Worm (Caenorhabditis elegans) whole organism, L4 larva: ENCODE data around the gene K11H3.5.

Experiments
- D1046.2 ChIP-seq: fragments of 200-800 bp; sonication (Bioruptor generic); IDR thresholded peaks from 2 replicates; pipeline ENCODE4 v1.3.6; 2022; ENCODE audit warnings: missing genetic modification characterization, missing compliant biosample characterization
- F49E8.2 ChIP-seq: sonication (generic microtip); optimal IDR thresholded peaks from 2 replicates; lab custom pipeline; 2016; ENCODE audit warnings: missing compliant biosample characterization, mild to moderate bottlenecking, missing genetic modification characterization, borderline replicate concordance
- R02D3.7 ChIP-seq: fragments of 150-350 bp; sonication (generic microtip); optimal IDR thresholded peaks from 3 replicates; lab custom pipeline; 2014; ENCODE audit warnings: missing biosample characterization, missing genetic modification characterization
- Y48G9A.11 ChIP-seq: fragments of 200-800 bp; sonication (Bioruptor generic); IDR thresholded peaks from 2 replicates; pipeline ENCODE4 v1.3.6; 2022; ENCODE audit warnings: missing genetic modification reagents, missing genetic modification characterization, missing compliant biosample characterization
- Y75B8A.6 ChIP-seq: fragments of 200-800 bp; sonication (Bioruptor generic); IDR thresholded peaks from 2 replicates; pipeline ENCODE4 v1.3.6; 2022; ENCODE audit warnings: missing genetic modification reagents, missing genetic modification characterization, missing compliant biosample characterization
- ZK337.2 ChIP-seq: fragments of 200-800 bp; sonication (Bioruptor generic); IDR thresholded peaks from 2 replicates; pipeline ENCODE4 v1.3.6; 2022; ENCODE audit warnings: missing genetic modification reagents, missing genetic modification characterization, missing compliant biosample characterization
- aha-1 ChIP-seq: fragments of 150-350 bp; peaks from one replicate; lab custom pipeline; 2014; ENCODE audit warnings: missing biosample characterization, missing genetic modification characterization
- aly-2 ChIP-seq: sonication (generic microtip); optimal IDR thresholded peaks from 2 replicates; lab custom pipeline; 2018; ENCODE audit warnings: missing biosample characterization, missing genetic modification characterization
- ceh-20 ChIP-seq: fragments of 200-800 bp; sonication (Bioruptor generic); IDR thresholded peaks from 2 replicates; pipeline ENCODE4 v1.3.6; 2022; ENCODE audit warnings: missing genetic modification reagents, missing genetic modification characterization, missing compliant biosample characterization
- ceh-44 ChIP-seq: fragments of 200-800 bp; sonication (Bioruptor generic); IDR thresholded peaks from 2 replicates; pipeline ENCODE4 v1.3.6; 2022; ENCODE audit warnings: missing genetic modification reagents, missing genetic modification characterization, missing compliant biosample characterization
- ctbp-1 ChIP-seq: fragments of 200-800 bp; sonication (Bioruptor generic); IDR thresholded peaks from 2 replicates; pipeline ENCODE4 v1.3.6; 2022; ENCODE audit warnings: missing genetic modification reagents, missing genetic modification characterization, missing compliant biosample characterization
- daf-16 ChIP-seq, 3 experiments: sonication (generic microtip); optimal IDR thresholded peaks; 2 replicates each; lab custom pipeline; 2016 to 2017; ENCODE audit warnings: missing genetic modification characterization in 3 of 3, missing genetic modification reagents in 3 of 3, mild to moderate bottlenecking in 2 of 3, missing compliant biosample characterization in 2 of 3, missing biosample characterization in 1 of 3, moderate library complexity in 1 of 3
- daf-19 ChIP-seq: fragments of 200-800 bp; sonication (Bioruptor generic); conservative IDR thresholded peaks from 2 replicates; pipeline ENCODE4 v1.3.6; 2022; ENCODE audit warnings: missing genetic modification characterization, missing compliant biosample characterization
- duxl-1 ChIP-seq: sonication (generic microtip); optimal IDR thresholded peaks from 2 replicates; lab custom pipeline; 2016; ENCODE audit warnings: mild to moderate bottlenecking, missing genetic modification characterization, moderate library complexity, missing compliant biosample characterization; ENCODE audit not compliant: poor library complexity
- egl-27 ChIP-seq: sonication (generic microtip); optimal IDR thresholded peaks from 3 replicates; lab custom pipeline; 2017; ENCODE audit warnings: missing biosample characterization, missing genetic modification reagents, missing genetic modification characterization
- fkh-10 ChIP-seq: fragments of 150-350 bp; optimal IDR thresholded peaks from 2 replicates; lab custom pipeline; 2014; ENCODE audit warnings: missing biosample characterization, missing genetic modification reagents, missing genetic modification characterization
- fos-1 ChIP-seq: fragments of 150-350 bp; optimal IDR thresholded peaks from 2 replicates; lab custom pipeline; 2014; ENCODE audit warnings: missing biosample characterization, missing genetic modification characterization
- hlh-11 ChIP-seq: fragments of 200-800 bp; sonication (Bioruptor generic); optimal IDR thresholded peaks from 2 replicates; lab custom pipeline; 2018; ENCODE audit warnings: mild to moderate bottlenecking, missing genetic modification characterization, missing compliant biosample characterization
- lsy-2 ChIP-seq, 2 experiments: fragments of 150-350 bp in 1 of 2; sonication (generic microtip) in 1 of 2; optimal IDR thresholded peaks; 2 replicates each; lab custom pipeline; 2014 to 2017; ENCODE audit warnings: missing biosample characterization in 2 of 2, missing genetic modification characterization in 2 of 2
- madf-5 ChIP-seq, 2 experiments: fragments of 200-800 bp; sonication (Bioruptor generic); IDR thresholded peaks; 2 replicates each; pipeline ENCODE4 v1.3.6; 2022; ENCODE audit warnings: missing compliant biosample characterization in 2 of 2, missing genetic modification characterization in 2 of 2
- mdt-29 ChIP-seq: fragments of 200-800 bp; sonication (Bioruptor generic); IDR thresholded peaks from 2 replicates; pipeline ENCODE4 v1.3.6; 2022; ENCODE audit warnings: missing genetic modification reagents, missing genetic modification characterization, missing compliant biosample characterization
- nhr-11 ChIP-seq: fragments of 150-350 bp; optimal IDR thresholded peaks from 2 replicates; lab custom pipeline; 2014; ENCODE audit warnings: missing biosample characterization, missing genetic modification characterization
- nhr-111 ChIP-seq: fragments of 200-800 bp; sonication (Bioruptor generic); optimal IDR thresholded peaks from 2 replicates; lab custom pipeline; 2018; ENCODE audit warnings: mild to moderate bottlenecking, missing genetic modification characterization, missing compliant biosample characterization
- nhr-42 ChIP-seq: fragments of 200-800 bp; sonication (Bioruptor generic); IDR thresholded peaks from 2 replicates; pipeline ENCODE4 v1.3.6; 2022; ENCODE audit warnings: missing genetic modification characterization, missing compliant biosample characterization
- nhr-48 ChIP-seq: sonication (generic microtip); optimal IDR thresholded peaks from 2 replicates; lab custom pipeline; 2016; ENCODE audit warnings: mild to moderate bottlenecking, missing genetic modification characterization, missing compliant biosample characterization
- nhr-6 ChIP-seq: fragments of 150-350 bp; optimal IDR thresholded peaks from 2 replicates; lab custom pipeline; 2014; ENCODE audit warnings: missing biosample characterization, missing genetic modification characterization
- nhr-77 ChIP-seq: fragments of 150-350 bp; optimal IDR thresholded peaks from 2 replicates; lab custom pipeline; 2014; ENCODE audit warnings: missing biosample characterization, missing genetic modification characterization
- pha-4 ChIP-seq, 2 experiments: fragments of 150-350 bp in 1 of 2; fragments of 200-800 bp in 1 of 2; sonication (Bioruptor generic) in 1 of 2; IDR thresholded peaks in 1 of 2; optimal IDR thresholded peaks in 1 of 2; 2 replicates each; pipeline versions ENCODE4 v1.3.6 to Lab custom; 2014 to 2022; ENCODE audit warnings: missing genetic modification characterization in 2 of 2, missing genetic modification reagents in 2 of 2, missing biosample characterization in 1 of 2, missing compliant biosample characterization in 1 of 2
- spr-1 ChIP-seq: sonication (generic microtip); optimal IDR thresholded peaks from 2 replicates; lab custom pipeline; 2016; ENCODE audit warnings: mild to moderate bottlenecking, missing genetic modification characterization, missing compliant biosample characterization
- tag-97 ChIP-seq: fragments of 200-800 bp; sonication (Bioruptor generic); IDR thresholded peaks from 2 replicates; pipeline ENCODE4 v1.3.6; 2022; ENCODE audit warnings: missing genetic modification characterization, missing compliant biosample characterization
- unc-62 ChIP-seq, 3 experiments: fragments of 150-350 bp in 1 of 3; sonication (generic microtip); optimal IDR thresholded peaks in 2 of 3; peaks in 1 of 3; 1 replicate in 1 of 3; 2 replicates in 2 of 3; lab custom pipeline; 2014 to 2017; ENCODE audit warnings: missing biosample characterization in 3 of 3, missing genetic modification characterization in 3 of 3, missing genetic modification reagents in 3 of 3, missing genotype in 1 of 3
- vab-7 ChIP-seq: fragments of 200-800 bp; sonication (Bioruptor generic); IDR thresholded peaks from 2 replicates; pipeline ENCODE4 v1.3.6; 2022; ENCODE audit warnings: missing genetic modification reagents, missing genetic modification characterization, missing compliant biosample characterization
- zag-1 ChIP-seq: fragments of 150-350 bp; optimal IDR thresholded peaks from 2 replicates; lab custom pipeline; 2014; ENCODE audit warnings: missing biosample characterization, missing genetic modification characterization
- zfp-2 ChIP-seq: sonication (generic microtip); optimal IDR thresholded peaks from 2 replicates; lab custom pipeline; 2016; ENCODE audit warnings: mild to moderate bottlenecking, missing genetic modification characterization, missing compliant biosample characterization
- zip-11 ChIP-seq: fragments of 200-800 bp; sonication (Bioruptor generic); IDR thresholded peaks from 2 replicates; pipeline ENCODE4 v1.3.6; 2022; ENCODE audit warnings: missing genetic modification characterization, missing compliant biosample characterization

The K11H3.5 gene

DNA sequence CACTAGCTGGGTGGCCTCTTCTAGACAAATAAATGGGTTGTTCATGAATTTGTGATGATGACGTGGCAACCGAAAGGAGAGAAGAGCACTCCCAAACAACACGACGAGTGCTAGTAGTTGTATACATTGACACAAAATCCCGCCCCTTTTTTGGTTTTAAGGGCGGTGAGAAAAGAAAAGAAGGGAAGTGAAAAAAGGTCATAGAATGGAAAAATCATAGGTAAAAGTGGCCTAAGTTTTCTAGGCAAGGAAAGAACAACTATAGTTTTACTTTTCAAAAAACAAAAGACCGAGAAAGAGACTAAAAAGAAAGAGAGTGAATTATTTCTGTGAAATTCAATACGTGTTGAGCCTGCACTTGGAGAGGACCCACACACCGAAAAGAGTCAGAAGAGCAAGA lies 35.3 kb downstream of the K11H3.5 start, which contains the start of gene ZK757.2 (continued):
- TF ChIP-seq fos-1: no peak

- TF ChIP-seq nhr-42 (no peak), nhr-11 (tag; lab: Kevin White, UChicago) (peak; percentile 6)
- TF ChIP-seq, all 104 proteins: peak for 1
Observed at ce11 chrIII:9885609-9886008, 42.0 kb downstream of the K11H3.5 start.

DNA sequence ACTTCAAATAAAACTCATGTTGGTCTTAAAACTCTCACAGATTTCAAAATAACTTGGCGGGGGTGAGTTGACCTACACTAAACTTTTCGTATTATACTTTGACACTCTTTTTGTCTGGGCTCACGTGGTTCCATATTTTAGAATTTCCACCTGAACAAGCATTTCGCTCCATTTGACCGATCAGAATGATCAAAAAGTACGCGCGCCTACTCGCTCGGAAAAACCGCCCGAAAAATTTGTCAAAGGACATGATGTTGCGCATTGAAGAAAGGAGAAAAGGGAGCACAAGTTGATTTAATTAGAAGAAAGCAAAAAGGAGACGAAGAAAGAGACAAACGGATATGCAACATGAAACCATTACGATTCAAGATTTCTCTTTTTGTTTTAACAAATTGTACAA lies 42.8 kb downstream of the K11H3.5 start:
- TF ChIP-seq unc-62 (GFP tag; optimal IDR thresholded peaks at IDR 0.05 in 1 of 2; lab: Kevin White, UChicago) (peak in 1 of 2 experiments; percentile 31), unc-62 (tag; optimal IDR thresholded peaks at IDR 0.05; lab: Kevin White, UChicago) (no peak), daf-19 (GFP tag; lab: Robert Waterston, UW) (no peak), zfp-2 (no peak), vab-7 (no peak), daf-16 (GFP tag; optimal IDR thresholded peaks at IDR 0.05; lab: Kevin White, UChicago) (no peak), daf-16 (tag; optimal IDR thresholded peaks at IDR 0.05; lab: Kevin White, UChicago) (no peak), fos-1 (no peak), aha-1 (tag; lab: Kevin White, UChicago) (peak; percentile 94), mdt-29 (GFP tag; lab: Robert Waterston, UW) (no peak), lsy-2 (tag; optimal IDR thresholded peaks at IDR 0.05; lab: Kevin White, UChicago) (no peak), R02D3.7 (tag; lab: Kevin White, UChicago) (no peak), zip-11 (no peak), ceh-44 (GFP tag; lab: Robert Waterston, UW) (no peak), nhr-77 (no peak), nhr-6 (tag; lab: Kevin White, UChicago) (no peak)
- TF ChIP-seq, all 104 proteins: peak for 2

DNA sequence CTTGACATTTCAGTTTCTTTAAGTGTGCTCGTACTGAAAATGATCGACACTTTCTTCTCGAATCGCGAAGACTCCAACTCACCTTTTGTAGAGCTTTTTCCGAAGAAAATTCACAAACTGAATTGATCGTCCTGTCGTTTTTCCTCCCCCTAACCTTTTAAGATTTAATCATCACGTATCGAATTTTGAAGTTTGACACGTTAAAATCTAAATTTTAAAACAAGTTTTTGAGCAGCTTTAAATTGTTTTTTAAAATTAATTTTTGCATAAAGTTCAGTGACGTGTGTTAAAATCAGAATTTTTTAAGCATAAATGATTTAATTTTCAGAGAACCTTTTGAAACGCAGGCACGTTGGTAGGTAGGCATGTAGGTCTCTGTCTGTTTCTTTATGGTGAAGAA lies 47.8 kb downstream of the K11H3.5 start, which contains the start of gene alg-4:
Gene alg-4, minus strand, starts transcription at position 101 of the 400 bp plus-strand sequence.
- TF ChIP-seq tag-97 (GFP tag; lab: Robert Waterston, UW) (no peak), aha-1 (tag; lab: Kevin White, UChicago) (no peak), nhr-111 (GFP tag; lab: Kevin White, UChicago) (no peak), nhr-48 (tag; lab: Kevin White, UChicago) (no peak), nhr-42 (no peak), Y48G9A.11 (no peak), duxl-1 (no peak), mdt-29 (GFP tag; lab: Robert Waterston, UW) (no peak), D1046.2 (GFP tag; lab: Robert Waterston, UW) (no peak), egl-27 (tag; lab: Kevin White, UChicago) (no peak), hlh-11 (tag; lab: Kevin White, UChicago) (no peak), unc-62 (GFP tag; optimal IDR thresholded peaks at IDR 0.05 in 1 of 2; lab: Kevin White, UChicago) (no peak), unc-62 (tag; optimal IDR thresholded peaks at IDR 0.05; lab: Kevin White, UChicago) (no peak), ceh-20 (GFP tag; lab: Robert Waterston, UW) (no peak), ctbp-1 (GFP tag; lab: Robert Waterston, UW) (no peak), ZK337.2 (no peak), fkh-10 (GFP tag; lab: Kevin White, UChicago) (no peak), spr-1 (no peak)

DNA sequence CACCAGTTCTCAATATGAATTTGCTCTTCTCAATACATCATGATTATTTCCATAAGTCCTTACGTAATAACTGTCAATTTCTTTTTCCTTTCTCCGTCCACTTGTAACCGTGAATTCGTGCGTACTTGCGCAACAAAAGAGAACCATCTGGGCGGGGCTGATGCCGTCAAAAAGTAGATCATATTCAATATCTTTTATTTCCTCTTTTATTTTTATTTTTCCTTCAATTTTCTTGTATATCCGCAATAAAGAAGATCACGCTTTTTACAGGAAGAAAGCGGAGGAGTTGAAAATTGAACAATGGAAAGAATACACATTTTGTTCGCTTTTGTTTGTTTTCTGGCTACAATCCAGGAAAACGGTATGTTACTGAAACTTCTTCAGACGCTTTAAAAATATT lies 49.3 kb downstream of the K11H3.5 start, which contains the start of gene mam-7:
Gene mam-7, plus strand, starts transcription at position 301 of the 400 bp plus-strand sequence.
- no peak for TF ChIP-seq zag-1 (tag; lab: Kevin White, UChicago)
- TF ChIP-seq pha-4 (GFP tag; IDR thresholded peaks at IDR 0.05; lab: Robert Waterston, UW): no peak
- no peak for TF ChIP-seq pha-4 (tag; optimal IDR thresholded peaks at IDR 0.05; lab: Kevin White, UChicago)
- TF ChIP-seq madf-5 (GFP tag; IDR thresholded peaks at IDR 0.05; lab: Robert Waterston, UW): no peak
- TF ChIP-seq F49E8.2 (tag; lab: Kevin White, UChicago): no peak
- no peak for TF ChIP-seq hlh-11 (tag; lab: Kevin White, UChicago)
- TF ChIP-seq Y75B8A.6 (GFP tag; lab: Robert Waterston, UW): no peak
- no peak for TF ChIP-seq aly-2 (tag; lab: Kevin White, UChicago)
